Worm (Caenorhabditis elegans) whole organism, late embryonic: ENCODE results near the gene M02B1.3.
"Not testable (repeated sequence)": the region's sequence is repeated elsewhere in the genome, so short reads cannot be mapped to it uniquely, and the experiment has no call there.

ENCODE experiments used
- C38D4.7 ChIP-seq: fragments of 200-800 bp; sonication (Bioruptor generic); optimal IDR thresholded peaks from 2 replicates; lab custom pipeline; 2018; ENCODE audit warnings: mild to moderate bottlenecking, missing genetic modification characterization, moderate library complexity, missing compliant biosample characterization
- ahr-1 ChIP-seq: sonication (generic microtip); optimal IDR thresholded peaks from 2 replicates; lab custom pipeline; 2016; ENCODE audit warnings: missing genetic modification characterization, missing compliant biosample characterization
- ama-1 ChIP-seq: fragments of 150-350 bp; optimal IDR thresholded peaks from 2 replicates; lab custom pipeline; 2014
- ceh-14 ChIP-seq: sonication (generic microtip); optimal IDR thresholded peaks from 2 replicates; lab custom pipeline; 2016; ENCODE audit warnings: missing genotype, missing genetic modification characterization, missing compliant biosample characterization
- ceh-22 ChIP-seq: sonication (generic microtip); optimal IDR thresholded peaks from 2 replicates; lab custom pipeline; 2017; ENCODE audit warnings: missing biosample characterization, missing genetic modification characterization
- ceh-30 ChIP-seq: fragments of 150-350 bp; optimal IDR thresholded peaks from 2 replicates; lab custom pipeline; 2014; ENCODE audit warnings: missing biosample characterization, missing genetic modification characterization
- ceh-31 ChIP-seq: sonication (generic microtip); optimal IDR thresholded peaks from 2 replicates; lab custom pipeline; 2016; ENCODE audit warnings: missing genetic modification characterization, missing compliant biosample characterization
- ceh-45 ChIP-seq: fragments of 200-800 bp; sonication (Bioruptor generic); IDR thresholded peaks from 2 replicates; pipeline ENCODE4 v1.3.6; 2022; ENCODE audit warnings: missing genetic modification reagents, missing genetic modification characterization, missing compliant biosample characterization
- ceh-48 ChIP-seq: sonication (generic microtip); optimal IDR thresholded peaks from 2 replicates; lab custom pipeline; 2016; ENCODE audit warnings: missing genetic modification characterization, inconsistent platforms, missing compliant biosample characterization
- ceh-6 ChIP-seq: fragments of 200-800 bp; sonication (Bioruptor generic); optimal IDR thresholded peaks from 2 replicates; lab custom pipeline; 2018; ENCODE audit warnings: mild to moderate bottlenecking, missing genetic modification characterization, missing compliant biosample characterization
- ceh-9 ChIP-seq: sonication (generic microtip); optimal IDR thresholded peaks from 2 replicates; lab custom pipeline; 2016; ENCODE audit warnings: mild to moderate bottlenecking, missing genetic modification characterization, inconsistent platforms, missing compliant biosample characterization
- che-1 ChIP-seq: sonication (generic microtip); optimal IDR thresholded peaks from 2 replicates; lab custom pipeline; 2016; ENCODE audit warnings: mild to moderate bottlenecking, missing genetic modification characterization, missing compliant biosample characterization
- dmd-4 ChIP-seq: sonication (generic microtip); optimal IDR thresholded peaks from 2 replicates; lab custom pipeline; 2016; ENCODE audit warnings: borderline replicate concordance, missing genetic modification characterization, missing compliant biosample characterization
- dve-1 ChIP-seq: sonication (generic microtip); optimal IDR thresholded peaks from 2 replicates; lab custom pipeline; 2017; ENCODE audit warnings: antibody characterized with exemption, mild to moderate bottlenecking, missing genetic modification characterization, missing compliant biosample characterization
- fax-1 ChIP-seq: sonication (generic microtip); optimal IDR thresholded peaks from 2 replicates; lab custom pipeline; 2016; ENCODE audit warnings: missing genotype, missing genetic modification characterization, missing compliant biosample characterization
- gmeb-2 ChIP-seq: sonication (generic microtip); optimal IDR thresholded peaks from 2 replicates; lab custom pipeline; 2016; ENCODE audit warnings: missing genetic modification characterization, inconsistent platforms, missing compliant biosample characterization
- hlh-30 ChIP-seq: sonication (generic microtip); optimal IDR thresholded peaks from 2 replicates; lab custom pipeline; 2017; ENCODE audit warnings: antibody characterized with exemption, missing genetic modification characterization, missing compliant biosample characterization; ENCODE audit not compliant: insufficient read depth
- hlh-6 ChIP-seq: sonication (generic microtip); optimal IDR thresholded peaks from 2 replicates; lab custom pipeline; 2016; ENCODE audit warnings: missing genotype, missing genetic modification characterization, missing compliant biosample characterization
- hlh-8 ChIP-seq: sonication (generic microtip); optimal IDR thresholded peaks from 2 replicates; lab custom pipeline; 2016; ENCODE audit warnings: missing genotype, missing genetic modification characterization, missing compliant biosample characterization
- nfya-1 ChIP-seq: sonication (generic microtip); optimal IDR thresholded peaks from 2 replicates; lab custom pipeline; 2017; ENCODE audit warnings: missing genetic modification characterization, mild to moderate bottlenecking, missing compliant biosample characterization, antibody characterized with exemption, moderate library complexity
- pax-1 ChIP-seq: fragments of 150-350 bp; optimal IDR thresholded peaks from 2 replicates; lab custom pipeline; 2014; ENCODE audit warnings: missing biosample characterization, missing genetic modification characterization
- pqm-1 ChIP-seq: sonication (generic microtip); optimal IDR thresholded peaks from 2 replicates; lab custom pipeline; 2016; ENCODE audit warnings: missing genetic modification characterization, missing compliant biosample characterization
- rnt-1 ChIP-seq: sonication (generic microtip); optimal IDR thresholded peaks from 2 replicates; lab custom pipeline; 2016; ENCODE audit warnings: missing genetic modification characterization, missing compliant biosample characterization
- sox-2 ChIP-seq: fragments of 200-800 bp; sonication (Bioruptor generic); IDR thresholded peaks from 2 replicates; pipeline ENCODE4 v1.3.6; 2022; ENCODE audit warnings: missing genetic modification reagents, missing genetic modification characterization, missing compliant biosample characterization
- sox-4 ChIP-seq: sonication (generic microtip); optimal IDR thresholded peaks from 2 replicates; lab custom pipeline; 2017; ENCODE audit warnings: mild to moderate bottlenecking, missing genetic modification characterization, inconsistent platforms, missing compliant biosample characterization
- syd-9 ChIP-seq: sonication (generic microtip); optimal IDR thresholded peaks from 2 replicates; lab custom pipeline; 2016; ENCODE audit warnings: mild to moderate bottlenecking, missing genetic modification characterization, moderate library complexity, missing compliant biosample characterization
- tbx-2 ChIP-seq: sonication (generic microtip); optimal IDR thresholded peaks from 2 replicates; lab custom pipeline; 2016; ENCODE audit warnings: missing genetic modification characterization, missing compliant biosample characterization
- tbx-7 ChIP-seq: sonication (generic microtip); optimal IDR thresholded peaks from 2 replicates; lab custom pipeline; 2016; ENCODE audit warnings: missing genotype, missing genetic modification characterization, missing compliant biosample characterization
- ttx-3 ChIP-seq: sonication (generic microtip); optimal IDR thresholded peaks from 2 replicates; lab custom pipeline; 2016; ENCODE audit warnings: missing genetic modification reagents, missing genetic modification characterization, missing compliant biosample characterization
- unc-42 ChIP-seq: sonication (generic microtip); optimal IDR thresholded peaks from 2 replicates; lab custom pipeline; 2016; ENCODE audit warnings: missing genotype, missing genetic modification characterization, missing compliant biosample characterization
- unc-55 ChIP-seq: sonication (generic microtip); optimal IDR thresholded peaks from 2 replicates; lab custom pipeline; 2017; ENCODE audit warnings: missing biosample characterization, missing genetic modification reagents, missing genetic modification characterization
- unc-86 ChIP-seq: sonication (generic microtip); optimal IDR thresholded peaks from 2 replicates; lab custom pipeline; 2016; ENCODE audit warnings: missing genetic modification characterization, missing compliant biosample characterization
- zip-5 ChIP-seq: sonication (generic microtip); optimal IDR thresholded peaks from 2 replicates; lab custom pipeline; 2016; ENCODE audit warnings: missing genetic modification characterization, missing compliant biosample characterization
- ztf-16 ChIP-seq: sonication (generic microtip); optimal IDR thresholded peaks from 2 replicates; lab custom pipeline; 2017; ENCODE audit warnings: missing genetic modification characterization, missing compliant biosample characterization

M02B1.3 gene

DNA sequence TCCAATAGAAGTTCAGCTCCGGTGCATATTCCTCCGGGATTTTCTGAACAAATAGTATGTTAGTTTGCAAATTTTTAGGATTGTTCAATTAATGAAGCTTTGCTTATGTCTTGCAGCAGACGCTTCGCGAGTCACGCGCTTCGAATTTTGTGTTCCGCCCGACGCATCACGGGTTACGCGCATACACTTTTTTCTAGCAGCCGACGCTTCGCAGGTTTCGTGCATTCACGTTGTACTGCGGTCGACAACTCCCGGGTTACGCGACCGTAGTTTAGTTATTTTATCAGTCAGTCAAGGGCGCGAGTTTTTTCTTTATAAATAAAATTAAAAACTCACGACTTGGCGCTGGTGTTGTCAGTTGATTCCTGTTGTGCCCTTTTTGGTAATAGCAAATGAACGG is 33.5 kb downstream of the M02B1.3 start:
- TF ChIP-seq ceh-48 (tag; lab: Kevin White, UChicago) (no peak), rnt-1 (tag; lab: Kevin White, UChicago) (no peak), ceh-22 (tag; lab: Kevin White, UChicago) (no peak), sox-4 (tag; lab: Kevin White, UChicago) (no peak), pqm-1 (no peak), gmeb-2 (no peak), tbx-2 (tag; lab: Kevin White, UChicago) (no peak), hlh-6 (no peak), unc-86 (tag; lab: Kevin White, UChicago) (no peak), ceh-9 (no peak), ttx-3 (no peak), hlh-8 (tag; lab: Kevin White, UChicago) (no peak)

DNA sequence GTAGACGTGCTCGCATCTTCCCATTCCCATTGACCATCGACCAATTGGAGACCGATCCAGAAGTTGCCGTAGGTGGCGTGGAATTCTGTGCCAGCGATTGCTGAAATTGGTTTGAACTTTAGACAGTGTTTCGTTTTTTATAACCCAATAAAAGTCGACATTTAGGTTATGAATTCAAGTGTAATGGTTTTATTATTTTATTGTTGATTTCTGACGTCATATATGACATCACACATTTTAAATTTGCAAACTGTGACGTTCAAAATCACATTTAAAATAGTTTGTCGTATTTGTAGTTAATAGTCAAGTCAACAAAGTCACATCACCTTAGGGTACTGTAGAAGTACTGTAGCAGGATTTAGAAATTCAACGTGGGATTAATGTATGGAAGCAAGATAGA is 34.0 kb downstream of the M02B1.3 start:
- TF ChIP-seq nfya-1 (tag; lab: Kevin White, UChicago) (no peak), unc-86 (tag; lab: Kevin White, UChicago) (no peak), zip-5 (tag; lab: Kevin White, UChicago) (no peak), ceh-6 (no peak), ceh-14 (tag; lab: Kevin White, UChicago) (no peak), ztf-16 (no peak), ceh-9 (no peak), ceh-30 (tag; lab: Kevin White, UChicago) (no peak), tbx-7 (tag; lab: Kevin White, UChicago) (no peak), syd-9 (tag; lab: Kevin White, UChicago) (no peak), pqm-1 (no peak), dmd-4 (tag; lab: Kevin White, UChicago) (no peak), ama-1 (lab: Kevin White, UChicago) (no peak), fax-1 (tag; lab: Kevin White, UChicago) (no peak), C38D4.7 (GFP tag; lab: Kevin White, UChicago) (no peak)

DNA sequence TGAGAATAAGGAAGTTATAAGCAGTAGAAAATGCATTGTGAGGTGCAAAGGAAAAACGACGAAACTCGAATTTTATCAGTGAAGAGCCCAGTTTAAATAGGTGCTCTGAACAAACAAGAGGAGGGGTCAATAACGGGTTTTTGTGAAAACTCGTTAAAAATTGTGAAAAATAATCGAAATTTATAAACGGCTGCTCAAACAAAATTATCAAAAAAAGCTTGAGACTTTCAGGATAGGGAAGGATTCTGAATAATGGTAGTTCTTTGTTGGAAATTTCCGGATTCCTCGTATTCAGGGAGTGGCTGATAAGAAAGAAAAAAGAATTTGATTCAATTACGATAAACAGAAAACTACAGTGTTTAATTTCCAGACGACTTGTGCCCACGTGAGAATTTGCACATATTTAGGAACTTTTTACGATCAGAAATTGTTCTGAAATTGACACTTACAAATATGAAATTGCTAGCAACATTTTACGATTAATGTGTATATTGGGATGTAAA is 35.2 kb downstream of the M02B1.3 start, which contains the start of gene clec-187:
Gene clec-187, minus strand, starts transcription at position 51 of the 503 bp plus-strand sequence.
- TF ChIP-seq pax-1 (tag; lab: Kevin White, UChicago) (no peak), C38D4.7 (GFP tag; lab: Kevin White, UChicago) (no peak), dve-1 (no peak), che-1 (tag; lab: Kevin White, UChicago) (no peak), unc-42 (no peak), hlh-30 (no peak), rnt-1 (tag; lab: Kevin White, UChicago) (no peak), ceh-45 (GFP tag; lab: Robert Waterston, UW) (no peak), dmd-4 (tag; lab: Kevin White, UChicago) (no peak), ceh-31 (tag; lab: Kevin White, UChicago) (no peak), zip-5 (tag; lab: Kevin White, UChicago) (no peak), fax-1 (tag; lab: Kevin White, UChicago) (no peak)

DNA sequence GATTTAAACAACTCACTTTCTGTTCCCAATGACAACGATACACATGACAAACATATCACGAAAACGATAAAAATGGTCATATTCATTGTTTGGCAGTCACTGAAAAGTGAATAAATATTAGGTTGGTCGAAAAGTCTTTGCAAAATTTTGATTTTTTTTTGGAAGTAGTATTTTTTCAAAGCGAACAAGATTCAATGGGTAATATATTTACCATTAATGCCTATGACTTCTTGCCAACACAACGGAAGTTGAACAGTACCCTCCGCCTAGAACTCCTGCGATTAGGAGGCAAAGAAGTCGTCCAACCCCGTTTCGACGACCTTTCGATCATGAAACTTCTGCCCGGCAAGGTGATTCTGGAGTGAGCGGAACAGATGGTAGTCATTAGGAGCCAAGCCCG is 39.0 kb downstream of the M02B1.3 start, which contains the start of gene ZK896.1:
Gene ZK896.1, minus strand, starts transcription at position 101 of the 400 bp plus-strand sequence.
- not testable (repeated sequence) for TF ChIP-seq ceh-45 (GFP tag; lab: Robert Waterston, UW); pqm-1; ahr-1 (tag; lab: Kevin White, UChicago)

DNA sequence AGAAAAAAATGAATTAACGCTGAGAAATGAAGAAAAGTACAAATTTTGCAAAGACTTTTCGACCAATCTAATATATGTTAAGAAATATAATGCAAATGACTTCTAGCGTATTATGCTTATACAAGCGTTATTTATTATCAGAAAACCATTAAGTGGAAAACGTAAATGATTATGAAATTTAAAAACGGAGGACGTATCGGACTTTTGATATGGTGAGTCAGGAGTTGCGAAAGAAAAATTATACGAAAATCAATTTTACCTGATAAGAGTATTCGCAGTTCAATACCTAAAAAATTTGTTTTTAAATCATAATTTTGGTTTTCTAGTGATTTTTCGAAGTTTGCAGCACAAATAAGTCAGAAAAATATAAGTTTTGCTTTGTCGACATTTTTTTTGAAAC is 40.2 kb downstream of the M02B1.3 start:
- TF ChIP-seq dve-1 = no peak
- TF ChIP-seq sox-2 (GFP tag; lab: Robert Waterston, UW) = no peak
- TF ChIP-seq unc-55 = no peak
- TF ChIP-seq, all 69 proteins: peak for 0
